Fruit fly (Drosophila melanogaster) whole organism, wandering third instar larva: Measurements from ENCODE around the gene His3.3A.

ENCODE experiments used
- Hnf4 ChIP-seq: fragments of 200-800 bp; sonication (Bioruptor generic); optimal IDR thresholded peaks from 2 replicates; lab custom pipeline; 2016; ENCODE audit warnings: missing biosample characterization, mild to moderate bottlenecking, missing genetic modification characterization
- Myc ChIP-seq: fragments of >200 bp; optimal IDR thresholded peaks from 2 replicates; lab custom pipeline; 2017
- OdsH ChIP-seq: fragments of 200-800 bp; sonication (Bioruptor generic); optimal IDR thresholded peaks from 2 replicates; lab custom pipeline; 2016; ENCODE audit warnings: missing biosample characterization, mild to moderate bottlenecking, missing genetic modification characterization
- psq ChIP-seq: fragments of 200-800 bp; sonication (Bioruptor generic); optimal IDR thresholded peaks from 3 replicates; lab custom pipeline; 2017; ENCODE audit warnings: missing biosample characterization, mild to moderate bottlenecking, missing genetic modification characterization, moderate library complexity
- rgr ChIP-seq: fragments of 200-800 bp; sonication (Bioruptor generic); optimal IDR thresholded peaks from 3 replicates; lab custom pipeline; 2016; ENCODE audit warnings: missing biosample characterization, mild to moderate bottlenecking, missing genetic modification characterization
- usp ChIP-seq: fragments of >200 bp; optimal IDR thresholded peaks from 2 replicates; lab custom pipeline; 2017; ENCODE audit warnings: missing biosample characterization, missing genetic modification characterization

- peak; percentile 81 for TF ChIP-seq Hnf4 (GFP tag; lab: Kevin White, UChicago)
- TF ChIP-seq rgr (GFP tag; lab: Kevin White, UChicago) = peak; percentile 85
- peak; percentile 71 for TF ChIP-seq psq
- TF ChIP-seq Myc (lab: Kevin White, UChicago) = no peak
- peak; percentile 88 for TF ChIP-seq OdsH (GFP tag; lab: Kevin White, UChicago)
- TF ChIP-seq usp (GFP tag; lab: Kevin White, UChicago) = no peak
These were observed 6.2 kb downstream of the His3.3A start for dm6 chr2L:5060952-5061478.
